Worm (Caenorhabditis elegans) whole organism, L1 larva: ENCODE data around the gene tkt-1.

Experiments used
- C16A3.4 ChIP-seq: fragments of 150-350 bp; optimal IDR thresholded peaks from 2 replicates; lab custom pipeline; 2014; ENCODE audit warnings: missing biosample characterization, missing genetic modification characterization
- F16B12.6 ChIP-seq: fragments of 150-350 bp; optimal IDR thresholded peaks from 2 replicates; lab custom pipeline; 2014; ENCODE audit warnings: missing biosample characterization, missing genetic modification characterization
- alr-1 ChIP-seq: fragments of 200-800 bp; sonication (Bioruptor generic); optimal IDR thresholded peaks from 2 replicates; lab custom pipeline; 2018; ENCODE audit warnings: borderline replicate concordance, mild to moderate bottlenecking, missing genetic modification characterization, missing compliant biosample characterization
- aly-2 ChIP-seq: fragments of 150-350 bp; optimal IDR thresholded peaks from 2 replicates; lab custom pipeline; 2014; ENCODE audit warnings: missing biosample characterization, missing genetic modification characterization
- blmp-1 ChIP-seq: fragments of 150-350 bp; optimal IDR thresholded peaks from 2 replicates; lab custom pipeline; 2014; ENCODE audit warnings: missing biosample characterization, missing genetic modification characterization
- ceh-88 ChIP-seq: fragments of 200-800 bp; sonication (Bioruptor generic); IDR thresholded peaks from 2 replicates; pipeline ENCODE4 v1.3.6; 2022; ENCODE audit warnings: missing genetic modification characterization, missing compliant biosample characterization
- ceh-90 ChIP-seq: sonication (generic microtip); optimal IDR thresholded peaks from 2 replicates; lab custom pipeline; 2016; ENCODE audit warnings: missing genetic modification characterization, missing compliant biosample characterization
- dpl-1 ChIP-seq, 3 experiments: fragments of 150-350 bp in 2 of 3; sonication (generic microtip) in 1 of 3; optimal IDR thresholded peaks; 2 replicates each; lab custom pipeline; 2014 to 2017; ENCODE audit warnings: missing biosample characterization in 3 of 3, missing genetic modification characterization in 3 of 3, missing genetic modification reagents in 3 of 3
- egl-27 ChIP-seq, 2 experiments: fragments of 150-350 bp in 1 of 2; sonication (generic microtip); optimal IDR thresholded peaks; 3 replicates each; lab custom pipeline; 2017 to 2018; ENCODE audit warnings: missing biosample characterization in 2 of 2, missing genetic modification characterization in 2 of 2, missing genetic modification reagents in 2 of 2
- elt-2 ChIP-seq: sonication (generic microtip); optimal IDR thresholded peaks from 2 replicates; lab custom pipeline; 2016; ENCODE audit warnings: missing genetic modification characterization, mild to moderate bottlenecking, inconsistent platforms, missing compliant biosample characterization, missing genetic modification reagents
- elt-3 ChIP-seq, 6 experiments: fragments of 150-350 bp in 1 of 6; sonication (generic microtip); optimal IDR thresholded peaks; 2 replicates each; lab custom pipeline; 2017 to 2018; ENCODE audit warnings: missing biosample characterization in 6 of 6, missing genetic modification characterization in 6 of 6, inconsistent platforms in 1 of 6
- fkh-10 ChIP-seq: sonication (generic microtip); optimal IDR thresholded peaks from 2 replicates; lab custom pipeline; 2017; ENCODE audit warnings: missing biosample characterization, missing genetic modification reagents, missing genetic modification characterization
- grh-1 ChIP-seq: fragments of 200-800 bp; sonication (Bioruptor generic); IDR thresholded peaks from 2 replicates; pipeline ENCODE4 v1.3.6; 2022; ENCODE audit warnings: missing genetic modification reagents, missing genetic modification characterization, missing compliant biosample characterization
- irx-1 ChIP-seq: sonication (generic microtip); optimal IDR thresholded peaks from 2 replicates; lab custom pipeline; 2016; ENCODE audit warnings: missing genetic modification characterization, missing compliant biosample characterization
- jun-1 ChIP-seq: fragments of 150-350 bp; optimal IDR thresholded peaks from 2 replicates; lab custom pipeline; 2014; ENCODE audit warnings: missing biosample characterization, missing genetic modification reagents, missing genetic modification characterization
- lin-13 ChIP-seq: fragments of 150-350 bp; optimal IDR thresholded peaks from 2 replicates; lab custom pipeline; 2014; ENCODE audit warnings: missing biosample characterization, missing genetic modification reagents, missing genetic modification characterization
- lir-3 ChIP-seq: sonication (generic microtip); optimal IDR thresholded peaks from 2 replicates; lab custom pipeline; 2016; ENCODE audit warnings: mild to moderate bottlenecking, missing genetic modification characterization, moderate library complexity, missing compliant biosample characterization; ENCODE audit not compliant: poor library complexity
- lsy-2 ChIP-seq, 2 experiments: fragments of 150-350 bp; optimal IDR thresholded peaks; 2 replicates each; lab custom pipeline; 2014; ENCODE audit warnings: missing biosample characterization in 2 of 2, missing genetic modification characterization in 2 of 2
- mdl-1 ChIP-seq, 2 experiments: fragments of 150-350 bp; optimal IDR thresholded peaks; 2 replicates each; lab custom pipeline; 2014 to 2017; ENCODE audit warnings: missing biosample characterization in 2 of 2, missing genetic modification characterization in 2 of 2, inconsistent platforms in 1 of 2
- mef-2 ChIP-seq: fragments of 150-350 bp; optimal IDR thresholded peaks from 2 replicates; lab custom pipeline; 2014; ENCODE audit warnings: missing biosample characterization, missing genetic modification characterization
- nhr-19 ChIP-seq: fragments of 200-800 bp; sonication (Bioruptor generic); conservative IDR thresholded peaks from 2 replicates; pipeline ENCODE4 v1.3.6; 2022; ENCODE audit warnings: missing genetic modification characterization, missing compliant biosample characterization
- nhr-20 ChIP-seq: sonication (generic microtip); optimal IDR thresholded peaks from 2 replicates; lab custom pipeline; 2016; ENCODE audit warnings: mild to moderate bottlenecking, missing genetic modification characterization, missing compliant biosample characterization
- nhr-28 ChIP-seq: fragments of 150-350 bp; optimal IDR thresholded peaks from 2 replicates; lab custom pipeline; 2014; ENCODE audit warnings: missing biosample characterization, missing genetic modification characterization
- nhr-47 ChIP-seq: sonication (generic microtip); optimal IDR thresholded peaks from 2 replicates; lab custom pipeline; 2016; ENCODE audit warnings: mild to moderate bottlenecking, missing genetic modification characterization, moderate library complexity, missing compliant biosample characterization
- nhr-71 ChIP-seq: sonication (generic microtip); optimal IDR thresholded peaks from 2 replicates; lab custom pipeline; 2016; ENCODE audit warnings: mild to moderate bottlenecking, missing genetic modification characterization, moderate library complexity, missing compliant biosample characterization
- nhr-76 ChIP-seq: sonication (generic microtip); optimal IDR thresholded peaks from 2 replicates; lab custom pipeline; 2017; ENCODE audit warnings: missing biosample characterization, missing genetic modification characterization
- nhr-77 ChIP-seq: fragments of 150-350 bp; optimal IDR thresholded peaks from 2 replicates; lab custom pipeline; 2014; ENCODE audit warnings: missing biosample characterization, missing genetic modification characterization
- nhr-85 ChIP-seq: sonication (generic microtip); peaks from one replicate; lab custom pipeline; 2016; ENCODE audit warnings: missing genetic modification characterization, inconsistent platforms, missing compliant biosample characterization
- nhr-90 ChIP-seq: sonication (generic microtip); optimal IDR thresholded peaks from 2 replicates; lab custom pipeline; 2016; ENCODE audit warnings: mild to moderate bottlenecking, missing genetic modification characterization, missing compliant biosample characterization; ENCODE audit not compliant: poor library complexity
- pax-3 ChIP-seq: fragments of 200-800 bp; sonication (Bioruptor generic); optimal IDR thresholded peaks from 2 replicates; lab custom pipeline; 2018; ENCODE audit warnings: mild to moderate bottlenecking, missing genetic modification characterization, moderate library complexity, missing compliant biosample characterization
- pqm-1 ChIP-seq: sonication (generic microtip); optimal IDR thresholded peaks from 3 replicates; lab custom pipeline; 2017; ENCODE audit warnings: missing biosample characterization, missing genetic modification characterization
- rnt-1 ChIP-seq: sonication (generic microtip); optimal IDR thresholded peaks from 2 replicates; lab custom pipeline; 2016; ENCODE audit warnings: mild to moderate bottlenecking, missing genetic modification characterization, moderate library complexity, missing compliant biosample characterization
- snpc-4 ChIP-seq: fragments of 150-350 bp; optimal IDR thresholded peaks from 2 replicates; lab custom pipeline; 2014; ENCODE audit warnings: missing biosample characterization, missing genetic modification characterization
- snu-23 ChIP-seq: sonication (generic microtip); optimal IDR thresholded peaks from 2 replicates; lab custom pipeline; 2016; ENCODE audit warnings: missing genetic modification characterization, missing compliant biosample characterization
- sox-4 ChIP-seq: sonication (generic microtip); optimal IDR thresholded peaks from 2 replicates; lab custom pipeline; 2016; ENCODE audit warnings: missing genetic modification characterization, missing compliant biosample characterization
- swsn-7 ChIP-seq: sonication (generic microtip); optimal IDR thresholded peaks from 2 replicates; lab custom pipeline; 2016; ENCODE audit warnings: missing genetic modification characterization, missing compliant biosample characterization
- tlp-1 ChIP-seq: fragments of 150-350 bp; optimal IDR thresholded peaks from 2 replicates; lab custom pipeline; 2014; ENCODE audit warnings: missing biosample characterization, missing genetic modification characterization
- unc-30 ChIP-seq: sonication (generic microtip); optimal IDR thresholded peaks from 2 replicates; lab custom pipeline; 2017; ENCODE audit warnings: missing biosample characterization, missing genetic modification characterization
- unc-98 ChIP-seq: fragments of 200-800 bp; sonication (Bioruptor generic); IDR thresholded peaks from 2 replicates; pipeline ENCODE4 v1.3.6; 2022; ENCODE audit warnings: missing genetic modification characterization, missing compliant biosample characterization
- vab-15 ChIP-seq: sonication (generic microtip); optimal IDR thresholded peaks from 2 replicates; lab custom pipeline; 2017; ENCODE audit warnings: missing genotype, mild to moderate bottlenecking, missing genetic modification characterization, missing compliant biosample characterization
- zag-1 ChIP-seq: fragments of 150-350 bp; optimal IDR thresholded peaks from 2 replicates; lab custom pipeline; 2014; ENCODE audit warnings: missing biosample characterization, missing genetic modification characterization
- ztf-4 ChIP-seq: fragments of 150-350 bp; optimal IDR thresholded peaks from 2 replicates; lab custom pipeline; 2014; ENCODE audit warnings: missing biosample characterization, missing genetic modification characterization

The tkt-1 gene

DNA sequence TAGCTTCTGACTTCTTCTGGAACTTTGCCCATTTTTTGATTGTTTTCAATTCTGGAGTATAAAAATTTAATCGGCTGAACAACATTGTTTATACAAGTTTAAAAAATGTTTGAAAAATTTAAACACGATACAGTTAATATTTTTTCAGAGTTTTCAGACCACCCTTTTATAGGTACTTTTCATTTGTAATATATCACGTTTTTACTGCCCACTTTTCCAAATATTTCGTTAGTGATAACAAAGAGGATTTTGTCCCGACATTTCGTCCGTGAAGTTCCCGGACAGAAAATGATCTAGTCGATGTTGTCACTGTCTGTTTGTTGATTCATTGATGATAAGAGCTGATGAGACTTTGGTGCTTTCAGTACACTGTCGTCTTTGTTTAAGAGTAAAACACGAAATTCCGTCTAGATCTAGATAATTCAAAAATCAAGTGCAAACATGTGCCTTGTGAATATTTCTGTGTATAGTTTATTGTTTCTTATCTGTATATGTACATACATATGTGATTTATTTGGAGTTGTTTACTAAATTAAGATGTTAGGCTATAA, 8.1 kb upstream of the tkt-1 start, which contains the start of gene ech-9:
Gene ech-9 (minus strand): TSS at position 51 of the 551 bp plus-strand sequence.
- TF ChIP-seq egl-27 (tag; optimal IDR thresholded peaks at IDR 0.05; lab: Kevin White, UChicago) (no peak), elt-2 (tag; lab: Kevin White, UChicago) (peak; percentile 39)

DNA sequence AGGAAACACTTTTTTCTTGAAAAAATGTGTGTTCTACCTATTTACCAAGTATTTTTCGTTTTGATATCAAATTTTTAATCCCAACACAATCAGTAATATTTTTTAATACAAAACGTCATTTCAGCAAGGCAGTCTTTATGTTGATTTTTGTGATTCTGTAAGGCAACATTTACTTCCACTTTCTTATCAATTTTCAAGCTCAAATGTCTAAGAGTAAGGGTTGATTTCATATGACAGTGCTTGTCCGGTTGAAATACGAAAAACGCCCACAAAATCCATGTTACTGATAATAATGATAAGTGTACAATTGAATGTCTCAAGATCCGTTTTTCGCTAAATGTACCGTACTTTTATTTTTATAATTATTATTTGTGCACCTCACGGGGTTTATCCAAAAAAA, 7.3 kb upstream of the tkt-1 start:
- TF ChIP-seq nhr-71 (tag; lab: Kevin White, UChicago), result no peak
- peak; percentile 32 for TF ChIP-seq jun-1
- TF ChIP-seq elt-2 (tag; lab: Kevin White, UChicago), result peak; percentile 68
- TF ChIP-seq zag-1 (tag; lab: Kevin White, UChicago), result no peak

DNA sequence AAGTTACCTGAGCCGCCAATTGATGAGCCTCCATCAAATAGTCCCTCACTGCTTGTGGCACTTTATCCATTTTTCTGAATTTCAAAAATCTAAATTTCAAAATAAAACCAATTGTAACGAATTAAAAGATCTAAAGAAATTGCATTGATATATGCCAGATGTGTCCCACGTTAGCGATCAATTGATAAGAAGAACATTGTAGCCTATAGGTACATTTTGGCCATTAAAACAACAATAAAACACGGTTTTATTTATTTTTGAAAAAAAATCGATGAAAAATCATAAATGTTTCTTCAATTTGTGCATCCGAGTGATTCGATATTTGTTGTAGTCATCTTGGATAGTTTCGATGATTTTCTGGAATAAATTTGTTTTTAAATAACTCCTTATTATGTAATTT, 4.4 kb upstream of the tkt-1 start, which contains the start of gene ech-8:
Gene ech-8 (minus strand): TSS at position 132 of the 400 bp plus-strand sequence.
- TF ChIP-seq nhr-20 (tag; lab: Kevin White, UChicago) (peak; percentile 13), elt-3 (tag; optimal IDR thresholded peaks at IDR 0.05; lab: Kevin White, UChicago) (peak in 1 of 6 experiments; percentile 5), sox-4 (tag; lab: Kevin White, UChicago) (no peak)

DNA sequence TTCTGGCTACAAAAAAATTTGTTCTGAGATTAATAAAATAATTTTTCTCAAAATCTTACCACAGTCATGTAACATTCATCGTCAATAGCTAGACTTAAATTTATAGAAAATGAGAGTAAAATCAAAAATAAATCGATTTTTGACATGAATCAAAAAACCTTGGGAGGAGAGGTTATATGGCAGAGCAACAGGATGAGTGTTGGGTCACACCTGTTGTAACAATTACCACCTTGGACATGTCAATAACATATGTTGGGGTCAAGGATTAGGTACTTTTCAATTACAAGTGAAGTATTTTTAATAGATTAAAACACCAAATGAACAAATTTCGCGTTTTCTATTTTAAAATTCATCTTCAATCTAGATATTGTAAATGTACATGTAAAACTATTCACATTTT, 1.8 kb upstream of the tkt-1 start, which contains the start of gene lipl-7:
Gene lipl-7 (minus strand): TSS at position 165 of the 400 bp plus-strand sequence.
- peak; percentile 53 for TF ChIP-seq nhr-85 (tag; lab: Kevin White, UChicago)
- TF ChIP-seq nhr-71 (tag; lab: Kevin White, UChicago), result peak; percentile 11
- no peak for TF ChIP-seq snpc-4 (tag; lab: Kevin White, UChicago)

DNA sequence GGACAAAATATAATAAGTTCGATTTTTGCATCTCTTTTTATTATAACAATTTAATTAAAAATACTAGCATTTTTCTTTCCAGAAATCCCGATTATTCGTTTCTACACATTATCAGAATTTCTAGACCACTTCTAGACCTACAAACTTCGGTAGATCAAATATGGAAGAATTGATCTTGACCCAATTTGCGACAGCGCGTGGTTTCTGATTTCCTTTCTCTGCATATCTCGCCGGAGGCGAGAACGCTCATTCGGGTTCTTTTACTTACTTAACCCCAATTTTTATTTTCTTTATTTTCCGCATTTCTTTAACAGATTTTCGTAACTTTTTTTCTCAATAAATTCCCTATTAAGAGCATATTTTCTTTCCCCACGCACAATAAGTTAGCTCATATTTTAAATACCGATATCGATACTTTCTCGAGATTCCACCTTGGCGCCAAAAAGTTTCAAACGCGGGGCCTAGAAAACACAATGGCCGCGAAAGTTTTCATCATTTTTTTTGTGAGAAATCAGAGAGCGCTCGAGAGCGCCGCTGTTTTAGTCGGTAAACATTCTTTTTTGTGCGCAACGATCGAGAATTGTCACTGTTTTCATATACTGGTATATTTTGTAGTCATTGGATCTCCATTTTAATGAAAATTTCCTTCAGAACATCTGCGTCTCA, 821 bp upstream of the tkt-1 start:
- TF ChIP-seq lin-13 (peak; percentile 4), rnt-1 (peak; percentile 61), dpl-1 (GFP tag; optimal IDR thresholded peaks at IDR 0.05; lab: Kevin White, UChicago) (peak; percentile 71 to 87 (median 85)), unc-98 (GFP tag; lab: Robert Waterston, UW) (no peak), aly-2 (tag; lab: Kevin White, UChicago) (no peak), lsy-2 (tag; optimal IDR thresholded peaks at IDR 0.05; lab: Kevin White, UChicago) (peak in 1 of 2 experiments; percentile 55), nhr-47 (tag; lab: Kevin White, UChicago) (no peak), ztf-4 (tag; lab: Kevin White, UChicago) (no peak), swsn-7 (tag; lab: Kevin White, UChicago) (peak; percentile 1), ceh-88 (no peak), mdl-1 (tag; optimal IDR thresholded peaks at IDR 0.05; lab: Kevin White, UChicago) (no peak), F16B12.6 (tag; lab: Kevin White, UChicago) (no peak), pax-3 (tag; lab: Kevin White, UChicago) (no peak), jun-1 (no peak), irx-1 (tag; lab: Kevin White, UChicago) (no peak), elt-2 (tag; lab: Kevin White, UChicago) (no peak), snu-23 (GFP tag; lab: Kevin White, UChicago) (peak; percentile 45), blmp-1 (tag; lab: Kevin White, UChicago) (peak; percentile 72), mef-2 (no peak), fkh-10 (GFP tag; lab: Kevin White, UChicago) (no peak), nhr-28 (tag; lab: Kevin White, UChicago) (no peak), zag-1 (tag; lab: Kevin White, UChicago) (no peak), nhr-76 (tag; lab: Kevin White, UChicago) (no peak), nhr-90 (tag; lab: Kevin White, UChicago) (no peak), C16A3.4 (tag; lab: Kevin White, UChicago) (peak; percentile 21), nhr-77 (tag; lab: Kevin White, UChicago) (peak; percentile 11), pqm-1 (tag; lab: Kevin White, UChicago) (no peak), ceh-90 (tag; lab: Kevin White, UChicago) (peak; percentile 61), snpc-4 (tag; lab: Kevin White, UChicago) (no peak), unc-30 (no peak), alr-1 (tag; lab: Kevin White, UChicago) (no peak), grh-1 (GFP tag; lab: Robert Waterston, UW) (no peak), vab-15 (tag; lab: Kevin White, UChicago) (no peak), lir-3 (tag; lab: Kevin White, UChicago) (peak; percentile 40), tlp-1 (tag; lab: Kevin White, UChicago) (no peak), nhr-19 (GFP tag; lab: Robert Waterston, UW) (0 out of 2 replicates have a peak, but pooled peaks have one; percentile 14)
